Worm (Caenorhabditis elegans) whole organism, L1 larva: ENCODE data around the gene npr-18.

Source experiments
- aly-2 ChIP-seq: fragments of 150-350 bp; optimal IDR thresholded peaks from 2 replicates; lab custom pipeline; 2014; ENCODE audit warnings: missing biosample characterization, missing genetic modification characterization
- ceh-82 ChIP-seq, 3 experiments: fragments of 150-350 bp in 1 of 3; sonication (generic microtip) in 2 of 3; optimal IDR thresholded peaks; 2 replicates each; lab custom pipeline; 2014 to 2017; ENCODE audit warnings: missing biosample characterization in 3 of 3, missing genetic modification characterization in 3 of 3
- egl-27 ChIP-seq, 2 experiments: fragments of 150-350 bp in 1 of 2; sonication (generic microtip); optimal IDR thresholded peaks; 3 replicates each; lab custom pipeline; 2017 to 2018; ENCODE audit warnings: missing biosample characterization in 2 of 2, missing genetic modification characterization in 2 of 2, missing genetic modification reagents in 2 of 2
- fkh-10 ChIP-seq: sonication (generic microtip); optimal IDR thresholded peaks from 2 replicates; lab custom pipeline; 2017; ENCODE audit warnings: missing biosample characterization, missing genetic modification reagents, missing genetic modification characterization
- nhr-77 ChIP-seq: fragments of 150-350 bp; optimal IDR thresholded peaks from 2 replicates; lab custom pipeline; 2014; ENCODE audit warnings: missing biosample characterization, missing genetic modification characterization
- pag-3 ChIP-seq: sonication (generic microtip); optimal IDR thresholded peaks from 2 replicates; lab custom pipeline; 2017; ENCODE audit warnings: missing genetic modification characterization, mild to moderate bottlenecking, missing compliant biosample characterization, antibody characterized with exemption, borderline replicate concordance; ENCODE audit not compliant: insufficient read depth
- zag-1 ChIP-seq: fragments of 150-350 bp; optimal IDR thresholded peaks from 2 replicates; lab custom pipeline; 2014; ENCODE audit warnings: missing biosample characterization, missing genetic modification characterization

ce11 chrX:9667391-9667790 is 23.2 kb upstream of the npr-18 start:
- no peak for TF ChIP-seq aly-2
- no peak for TF ChIP-seq fkh-10 (GFP tag; lab: Kevin White, UChicago)
- TF ChIP-seq pag-3 (tag; lab: Kevin White, UChicago), result peak; percentile 24
- TF ChIP-seq nhr-77, result no peak
- no peak for TF ChIP-seq ceh-82 (tag; optimal IDR thresholded peaks at IDR 0.05; lab: Kevin White, UChicago)
- no peak for TF ChIP-seq zag-1 (tag; lab: Kevin White, UChicago)
- TF ChIP-seq egl-27 (tag; optimal IDR thresholded peaks at IDR 0.05; lab: Kevin White, UChicago), result no peak
